Fruit fly (Drosophila melanogaster): ENCODE data around the gene CG17065.

CG17065 gene

dm6 chrX:20256849-20257590 lies at the start of gene CG17065:
Gene CG17065 (minus strand): TSS chrX:20257199.
- TF ChIP-seq CG32006 (GFP tag; optimal IDR thresholded peaks at IDR 0.05) (peak; percentile 25), CG6808 (GFP tag; optimal IDR thresholded peaks at IDR 0.05) (no peak), Sox102F (GFP tag; optimal IDR thresholded peaks at IDR 0.05) (no peak), achi (GFP tag; optimal IDR thresholded peaks at IDR 0.05) (no peak), CG9139 (GFP tag; optimal IDR thresholded peaks at IDR 0.05) (no peak), Hr4 (GFP tag; optimal IDR thresholded peaks at IDR 0.05) (peak; percentile 26), CG11902 (GFP tag; optimal IDR thresholded peaks at IDR 0.05) (no peak), Eip78C (GFP tag) (peak; percentile 72), CG6854 (GFP tag; optimal IDR thresholded peaks at IDR 0.05) (no peak), fd59A (GFP tag; optimal IDR thresholded peaks at IDR 0.05) (no peak), CG10669 (GFP tag; optimal IDR thresholded peaks at IDR 0.05) (no peak), CG11762 (GFP tag; optimal IDR thresholded peaks at IDR 0.05; ENCODE audit: insufficient read depth) (no peak), salr (GFP tag; optimal IDR thresholded peaks at IDR 0.05) (no peak), CG15336 (GFP tag; IDR thresholded peaks at IDR 0.05) (no peak), CG1621 (tag; optimal IDR thresholded peaks at IDR 0.05) (no peak), Sox15 (GFP tag; optimal IDR thresholded peaks at IDR 0.05) (no peak), net (GFP tag; optimal IDR thresholded peaks at IDR 0.05) (no peak), Blimp-1 (GFP tag; optimal IDR thresholded peaks at IDR 0.05) (no peak), topi (GFP tag; optimal IDR thresholded peaks at IDR 0.05) (peak; percentile 16), cyc (GFP tag; optimal IDR thresholded peaks at IDR 0.05) (no peak), Ets21C (GFP tag; optimal IDR thresholded peaks at IDR 0.05) (no peak), CG6163 (GFP tag; IDR thresholded peaks at IDR 0.05) (no peak), Eip93F (GFP tag; optimal IDR thresholded peaks at IDR 0.05) (no peak), esn (GFP tag; optimal IDR thresholded peaks at IDR 0.05) (no peak), Lpt (GFP tag; optimal IDR thresholded peaks at IDR 0.05) (no peak), svp (GFP tag) (peak; percentile 57), CG6792 (GFP tag; optimal IDR thresholded peaks at IDR 0.05) (no peak), CG31627 (GFP tag; optimal IDR thresholded peaks at IDR 0.05) (peak; percentile 29), ss (GFP tag; optimal IDR thresholded peaks at IDR 0.05) (no peak), Met (GFP tag; optimal IDR thresholded peaks at IDR 0.05) (peak; percentile 24), CG16779 (tag; optimal IDR thresholded peaks at IDR 0.05) (no peak), eg (GFP tag; IDR thresholded peaks at IDR 0.05) (no peak), lz (GFP tag; optimal IDR thresholded peaks at IDR 0.05) (peak; percentile 38), dac (GFP tag; optimal IDR thresholded peaks at IDR 0.05) (no peak), CG4318 (GFP tag; optimal IDR thresholded peaks at IDR 0.05) (no peak), Smox (GFP tag; optimal IDR thresholded peaks at IDR 0.05) (no peak), dsx (GFP tag; optimal IDR thresholded peaks at IDR 0.05; ENCODE audit: poor library complexity, severe bottlenecking) (no peak), CG8119 (GFP tag; IDR thresholded peaks at IDR 0.05) (no peak), CG10631 (GFP tag; optimal IDR thresholded peaks at IDR 0.05) (peak; percentile 7), Hr39 (GFP tag; optimal IDR thresholded peaks at IDR 0.05) (peak; percentile 31), fkh (GFP tag; optimal IDR thresholded peaks at IDR 0.05) (peak; percentile 29), fd85E (GFP tag; optimal IDR thresholded peaks at IDR 0.05) (no peak), Hr38 (GFP tag; optimal IDR thresholded peaks at IDR 0.05) (no peak), CG3032 (tag; optimal IDR thresholded peaks at IDR 0.05) (peak; percentile 1), Eip75B (GFP tag; optimal IDR thresholded peaks at IDR 0.05) (peak; percentile 20), spab (GFP tag; optimal IDR thresholded peaks at IDR 0.05) (no peak), OdsH (GFP tag; optimal IDR thresholded peaks at IDR 0.05) (no peak), pdm3 (GFP tag; optimal IDR thresholded peaks at IDR 0.05) (peak; percentile 13), CG34406 (GFP tag; optimal IDR thresholded peaks at IDR 0.05) (no peak), Ets96B (tag; optimal IDR thresholded peaks at IDR 0.05) (peak; percentile 25), CG8319 (GFP tag; optimal IDR thresholded peaks at IDR 0.05) (no peak)
